Worm (Caenorhabditis elegans) whole organism, late embryonic: ENCODE results near the gene pipp-4P.

Experiments
- ahr-1 ChIP-seq: sonication (generic microtip); optimal IDR thresholded peaks from 2 replicates; lab custom pipeline; 2016; ENCODE audit warnings: missing genetic modification characterization, missing compliant biosample characterization
- ama-1 ChIP-seq: fragments of 150-350 bp; optimal IDR thresholded peaks from 2 replicates; lab custom pipeline; 2014
- ceh-18 ChIP-seq: sonication (generic microtip); optimal IDR thresholded peaks from 2 replicates; lab custom pipeline; 2016; ENCODE audit warnings: missing genetic modification characterization, missing compliant biosample characterization
- ets-4 ChIP-seq: sonication (generic microtip); optimal IDR thresholded peaks from 2 replicates; lab custom pipeline; 2016; ENCODE audit warnings: missing genetic modification characterization, missing compliant biosample characterization
- hlh-30 ChIP-seq: sonication (generic microtip); optimal IDR thresholded peaks from 2 replicates; lab custom pipeline; 2017; ENCODE audit warnings: antibody characterized with exemption, missing genetic modification characterization, missing compliant biosample characterization; ENCODE audit not compliant: insufficient read depth
- lin-11 ChIP-seq: fragments of 200-800 bp; sonication (Bioruptor generic); optimal IDR thresholded peaks from 2 replicates; lab custom pipeline; 2018; ENCODE audit warnings: mild to moderate bottlenecking, missing genetic modification characterization, missing compliant biosample characterization
- nfya-1 ChIP-seq: sonication (generic microtip); optimal IDR thresholded peaks from 2 replicates; lab custom pipeline; 2017; ENCODE audit warnings: missing genetic modification characterization, mild to moderate bottlenecking, missing compliant biosample characterization, antibody characterized with exemption, moderate library complexity
- nhr-11 ChIP-seq: fragments of 150-350 bp; optimal IDR thresholded peaks from 2 replicates; lab custom pipeline; 2014; ENCODE audit warnings: missing biosample characterization, missing genetic modification characterization
- odd-2 ChIP-seq: sonication (generic microtip); optimal IDR thresholded peaks from 2 replicates; lab custom pipeline; 2017; ENCODE audit warnings: antibody characterized with exemption, mild to moderate bottlenecking, missing genetic modification characterization, missing compliant biosample characterization
- pag-3 ChIP-seq: sonication (generic microtip); optimal IDR thresholded peaks from 2 replicates; lab custom pipeline; 2016; ENCODE audit warnings: missing compliant biosample characterization, missing genetic modification characterization, borderline replicate concordance
- pha-4 ChIP-seq: fragments of 150-350 bp; optimal IDR thresholded peaks from 2 replicates; lab custom pipeline; 2018; ENCODE audit warnings: missing biosample characterization, missing genetic modification reagents, missing genetic modification characterization
- tbx-2 ChIP-seq: sonication (generic microtip); optimal IDR thresholded peaks from 2 replicates; lab custom pipeline; 2016; ENCODE audit warnings: missing genetic modification characterization, missing compliant biosample characterization

DNA sequence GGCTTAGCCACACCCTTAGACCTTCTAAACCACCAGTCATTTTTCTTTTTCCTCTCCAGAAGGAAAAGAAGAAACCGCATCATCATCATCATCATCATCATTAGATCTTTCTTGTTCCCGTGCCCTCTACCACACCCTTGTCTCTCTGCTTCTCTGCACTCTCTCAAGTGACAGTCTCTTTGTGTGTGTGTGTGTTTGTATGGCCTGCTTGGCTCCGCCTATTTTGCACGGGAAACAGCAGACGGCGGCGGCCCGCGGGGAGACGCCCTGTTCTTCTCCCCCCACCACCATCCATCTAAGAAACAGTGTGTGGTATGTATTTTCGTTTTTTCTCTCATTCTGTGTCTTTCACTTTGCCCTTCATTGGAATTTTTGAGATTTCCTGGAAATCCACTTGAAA lies 52.7 kb downstream of the pipp-4P start:
- no peak for TF ChIP-seq ets-4 (tag; lab: Kevin White, UChicago)
- no peak for TF ChIP-seq ceh-18 (tag; lab: Kevin White, UChicago)
- no peak for TF ChIP-seq pha-4 (tag; lab: Kevin White, UChicago)
- TF ChIP-seq lin-11 (tag; lab: Kevin White, UChicago) = no peak
- peak; percentile 41 for TF ChIP-seq nfya-1 (tag; lab: Kevin White, UChicago)
- no peak for TF ChIP-seq nhr-11 (tag; lab: Kevin White, UChicago)
- no peak for TF ChIP-seq pag-3 (tag; lab: Kevin White, UChicago)
- no peak for TF ChIP-seq ahr-1
- TF ChIP-seq odd-2 (tag; lab: Kevin White, UChicago) = no peak
- TF ChIP-seq tbx-2 = peak; percentile 39
- TF ChIP-seq hlh-30 (tag; lab: Kevin White, UChicago) = peak; percentile 29
- TF ChIP-seq ama-1 = no peak
